Worm (Caenorhabditis elegans): Measurements from ENCODE around the gene F37C4.5.

The F37C4.5 gene

DNA sequence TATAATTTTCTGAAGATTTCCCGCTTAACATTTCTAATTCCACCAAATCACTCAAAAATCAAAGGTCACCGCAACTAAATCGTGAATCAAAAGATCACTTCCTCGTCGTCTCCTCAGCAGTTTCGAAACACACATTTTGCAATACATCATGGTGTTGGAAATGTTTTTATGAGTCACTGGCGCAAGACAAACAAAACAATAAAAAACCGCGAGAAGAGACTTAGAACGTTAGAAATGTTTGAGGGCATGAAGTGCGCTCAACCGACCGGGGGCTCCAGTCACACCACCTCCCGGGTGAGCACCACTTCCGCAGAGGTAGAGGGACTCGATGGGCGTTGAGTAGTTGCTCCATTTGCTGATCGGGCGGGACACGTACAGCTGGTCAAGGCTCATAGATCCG lies 1.7 kb upstream of the F37C4.5 start (continued):
- TF ChIP-seq T07F8.4 (tag; optimal IDR thresholded peaks at IDR 0.05) (no peak), lin-35 (GFP tag; optimal IDR thresholded peaks at IDR 0.05) (peak in 1 of 3 experiments; percentile 37), Y95B8A.8 (GFP tag; IDR thresholded peaks at IDR 0.05) (no peak), madf-10 (tag; optimal IDR thresholded peaks at IDR 0.05) (no peak), him-1 (tag; optimal IDR thresholded peaks at IDR 0.05) (no peak), snpc-1.3 (tag; optimal IDR thresholded peaks at IDR 0.05; ENCODE audit: insufficient read depth) (no peak), lsy-27 (tag; optimal IDR thresholded peaks at IDR 0.05; ENCODE audit: borderline replicate concordance, insufficient read depth) (no peak), ets-4 (GFP tag; optimal IDR thresholded peaks at IDR 0.05) (no peak), ceh-40 (GFP tag; IDR thresholded peaks at IDR 0.05) (no peak), ama-1 (optimal IDR thresholded peaks at IDR 0.05) (no peak), ama-1 (GFP tag; optimal IDR thresholded peaks at IDR 0.05) (no peak), D2030.7 (GFP tag; IDR thresholded peaks at IDR 0.05) (no peak), nfya-1 (tag; optimal IDR thresholded peaks at IDR 0.05; ENCODE audit: borderline replicate concordance, insufficient read depth) (no peak), rcor-1 (GFP tag; IDR thresholded peaks at IDR 0.05) (no peak), snpc-4 (GFP tag; optimal IDR thresholded peaks at IDR 0.05) (no peak), snpc-4 (tag; optimal IDR thresholded peaks at IDR 0.05) (no peak), unc-130 (GFP tag; optimal IDR thresholded peaks at IDR 0.05) (no peak), ztf-26 (tag; optimal IDR thresholded peaks at IDR 0.05) (no peak), F57A8.1 (GFP tag; optimal IDR thresholded peaks at IDR 0.05) (no peak), nfyb-1 (GFP tag; IDR thresholded peaks at IDR 0.05) (peak; percentile 34; the same call in 1 of the 2 replicates), pha-4 (tag; optimal IDR thresholded peaks at IDR 0.05) (no peak), F55B11.4 (tag; optimal IDR thresholded peaks at IDR 0.05; ENCODE audit: borderline replicate concordance, insufficient read depth) (no peak), tlf-1 (GFP tag; optimal IDR thresholded peaks at IDR 0.05) (no peak), ccch-3 (GFP tag; optimal IDR thresholded peaks at IDR 0.05) (no peak), lsl-1 (GFP tag; optimal IDR thresholded peaks at IDR 0.05) (no peak), egrh-3 (GFP tag; IDR thresholded peaks at IDR 0.05) (peak; percentile 24; the same call in 1 of the 2 replicates), zfh-2 (GFP tag; conservative IDR thresholded peaks at IDR 0.05) (peak; percentile 89), snpc-3.4 (tag; optimal IDR thresholded peaks at IDR 0.05) (no peak), hsf-1 (GFP tag; IDR thresholded peaks at IDR 0.05) (no peak), hrde-1 (tag; optimal IDR thresholded peaks at IDR 0.05; ENCODE audit: borderline replicate concordance) (no peak), somi-1 (GFP tag; optimal IDR thresholded peaks at IDR 0.05) (no peak)

DNA sequence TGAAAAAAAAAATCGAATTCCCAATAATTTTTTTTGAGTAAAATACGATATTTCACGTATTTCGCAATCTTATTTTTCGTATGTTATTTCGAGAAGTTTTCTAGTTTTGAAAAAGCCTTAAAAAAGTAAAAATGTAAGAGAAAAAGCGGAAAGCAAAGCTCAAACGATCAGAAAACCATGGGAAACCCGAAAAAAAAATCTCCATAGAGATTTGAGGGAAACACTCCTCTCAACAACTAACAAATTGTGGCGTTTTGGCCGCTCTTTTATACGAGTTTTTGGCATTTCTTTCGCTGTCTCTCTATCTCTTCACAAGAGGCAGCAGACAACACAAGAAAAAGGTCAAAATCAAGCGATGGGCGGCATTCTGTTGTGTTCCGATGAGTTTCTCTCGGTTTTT lies 811 bp upstream of the F37C4.5 start:
- TF ChIP-seq aptf-3 (GFP tag; IDR thresholded peaks at IDR 0.05) (no peak), nhr-27 (tag; optimal IDR thresholded peaks at IDR 0.05) (no peak), F52B5.7 (tag; optimal IDR thresholded peaks at IDR 0.05) (no peak), T26A5.8 (tag; optimal IDR thresholded peaks at IDR 0.05) (no peak), nhr-80 (tag; optimal IDR thresholded peaks at IDR 0.05) (peak; percentile 40), attf-3 (GFP tag; conservative IDR thresholded peaks at IDR 0.05) (no peak), lag-1 (GFP tag; IDR thresholded peaks at IDR 0.05) (no peak), attf-5 (GFP tag; optimal IDR thresholded peaks at IDR 0.05) (peak; percentile 29), let-526 (GFP tag; IDR thresholded peaks at IDR 0.05) (no peak), F57C9.4 (tag; optimal IDR thresholded peaks at IDR 0.05) (no peak), bed-2 (GFP tag; IDR thresholded peaks at IDR 0.05) (no peak), K11D2.4 (GFP tag; IDR thresholded peaks at IDR 0.05) (0 out of 2 replicates have a peak, but pooled peaks have one; percentile 41), K12H6.12 (tag; optimal IDR thresholded peaks at IDR 0.05) (peak; percentile 34), nhr-90 (tag; optimal IDR thresholded peaks at IDR 0.05) (no peak), him-1 (tag; optimal IDR thresholded peaks at IDR 0.05) (no peak), zfh-2 (GFP tag; conservative IDR thresholded peaks at IDR 0.05) (0 out of 2 replicates have a peak, but pooled peaks have one; percentile 21), cebp-1 (GFP tag; IDR thresholded peaks at IDR 0.05) (peak; percentile 61; the same call in 1 of the 2 replicates), cebp-1 (tag; optimal IDR thresholded peaks at IDR 0.05) (peak; percentile 92), dox-1 (GFP tag; IDR thresholded peaks at IDR 0.05) (peak; percentile 46; the same call in 1 of the 2 replicates), ama-1 (optimal IDR thresholded peaks at IDR 0.05) (peak; percentile 58), ama-1 (GFP tag; optimal IDR thresholded peaks at IDR 0.05) (no peak), efl-1 (GFP tag; optimal IDR thresholded peaks at IDR 0.05) (no peak), atf-7 (tag; optimal IDR thresholded peaks at IDR 0.05) (no peak)

Measured in whole organism, young adult.